Worm (Caenorhabditis elegans): ENCODE data around the gene str-102.

Gene str-102

DNA sequence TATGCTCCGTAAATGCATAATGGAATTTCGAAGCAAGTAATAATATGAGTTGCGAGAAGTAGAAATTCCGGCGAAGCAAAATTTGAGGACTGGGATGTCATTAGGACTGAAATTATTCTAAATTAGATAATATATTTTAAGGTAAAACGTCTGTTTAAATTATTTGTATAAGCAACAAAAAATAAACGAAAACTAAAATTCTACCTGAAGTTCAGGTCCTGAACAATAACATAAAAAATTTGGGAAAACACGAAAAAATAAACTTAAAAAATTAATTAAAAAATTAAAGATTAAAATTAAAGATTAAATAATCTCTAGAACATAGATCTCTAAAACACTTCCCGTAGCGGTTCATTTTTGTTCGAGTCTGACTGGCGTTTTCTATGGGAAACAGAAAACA lies 5.0 kb upstream of the str-102 start, which contains the start of gene srh-251:
srh-251 (minus strand) TSS at position 101 of the 400 bp plus-strand sequence.
- TF ChIP-seq aly-2 (tag; optimal IDR thresholded peaks at IDR 0.05) = no peak
- no peak for TF ChIP-seq ceh-16 (tag; optimal IDR thresholded peaks at IDR 0.05)
- TF ChIP-seq skn-1 (tag; optimal IDR thresholded peaks at IDR 0.05) = no peak
- no peak for TF ChIP-seq tbx-2 (tag; optimal IDR thresholded peaks at IDR 0.05)
- no peak for TF ChIP-seq mml-1 (tag; optimal IDR thresholded peaks at IDR 0.05)
- no peak for TF ChIP-seq sea-2 (GFP tag; optimal IDR thresholded peaks at IDR 0.05)
- no peak for TF ChIP-seq elt-2 (tag; optimal IDR thresholded peaks at IDR 0.05)
- no peak for TF ChIP-seq fkh-2 (tag; optimal IDR thresholded peaks at IDR 0.05)
- no peak for TF ChIP-seq ceh-82 (tag; optimal IDR thresholded peaks at IDR 0.05)
- TF ChIP-seq daf-12 (tag; optimal IDR thresholded peaks at IDR 0.05) = no peak
- TF ChIP-seq zag-1 (tag; optimal IDR thresholded peaks at IDR 0.05) = no peak

DNA sequence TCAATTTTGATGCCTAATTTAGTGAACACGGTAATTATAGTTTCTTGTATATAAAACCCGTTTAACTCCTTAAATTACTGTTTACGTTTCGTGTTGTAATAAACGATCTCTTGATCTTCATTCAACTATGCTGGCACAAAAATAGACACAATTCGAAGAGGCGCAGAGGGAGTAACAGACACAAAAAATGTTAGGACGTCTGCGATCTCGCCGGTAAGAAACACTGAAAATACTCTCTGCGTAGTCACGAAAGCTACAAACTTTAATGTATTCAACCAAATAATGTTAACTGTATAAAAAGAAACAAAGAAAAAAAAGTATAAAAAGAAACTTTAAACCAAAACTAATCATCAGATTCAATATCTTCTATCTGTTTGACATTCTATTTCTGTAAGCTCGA lies 4.0 kb upstream of the str-102 start, which contains the start of gene dhs-23:
dhs-23 (plus strand) TSS at position 363 of the 400 bp plus-strand sequence.
- TF ChIP-seq nhr-77 (tag; optimal IDR thresholded peaks at IDR 0.05) = no peak

DNA sequence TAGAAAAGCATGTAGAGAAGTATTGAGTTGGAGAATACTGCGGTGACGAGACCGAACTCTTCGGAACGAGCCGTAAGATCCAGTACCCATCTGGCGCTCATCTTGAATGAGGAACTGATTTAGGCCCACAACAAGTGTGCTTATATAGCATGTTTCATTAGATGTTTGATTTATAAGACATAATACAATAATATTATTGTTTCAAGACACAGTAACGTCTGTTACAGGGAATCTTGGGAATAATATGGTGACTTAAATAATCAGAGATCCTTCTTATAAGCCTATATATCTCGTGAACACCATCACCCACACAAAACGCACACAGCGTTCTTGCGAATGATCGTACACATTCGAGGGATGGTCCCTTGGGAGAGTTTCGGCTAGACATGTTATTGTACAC lies 1.1 kb upstream of the str-102 start, which contains the start of gene str-88:
str-88 (minus strand) TSS at position 101 of the 400 bp plus-strand sequence.
- no peak for TF ChIP-seq mml-1 (tag; optimal IDR thresholded peaks at IDR 0.05)
- TF ChIP-seq ztf-4 (tag; optimal IDR thresholded peaks at IDR 0.05) = no peak
- TF ChIP-seq eor-1 (tag; optimal IDR thresholded peaks at IDR 0.05) = no peak
- no peak for TF ChIP-seq elt-2 (tag; optimal IDR thresholded peaks at IDR 0.05)
- TF ChIP-seq ceh-28 (tag; optimal IDR thresholded peaks at IDR 0.05) = no peak
- no peak for TF ChIP-seq egl-27 (tag; optimal IDR thresholded peaks at IDR 0.05)
- TF ChIP-seq snpc-4 (tag; optimal IDR thresholded peaks at IDR 0.05) = no peak
- no peak for TF ChIP-seq mdl-1 (tag; optimal IDR thresholded peaks at IDR 0.05)
- no peak for TF ChIP-seq ZK546.5 (tag; optimal IDR thresholded peaks at IDR 0.05)
- TF ChIP-seq egl-5 (tag; optimal IDR thresholded peaks at IDR 0.05) = no peak
- no peak for TF ChIP-seq lin-39 (tag; optimal IDR thresholded peaks at IDR 0.05)
- no peak for TF ChIP-seq unc-62 (GFP tag; optimal IDR thresholded peaks at IDR 0.05)
- no peak for TF ChIP-seq ceh-82 (tag; optimal IDR thresholded peaks at IDR 0.05)
- TF ChIP-seq fkh-10 (GFP tag; optimal IDR thresholded peaks at IDR 0.05) = no peak
- no peak for TF ChIP-seq nhr-237 (tag; optimal IDR thresholded peaks at IDR 0.05)
- TF ChIP-seq elt-3 (tag; optimal IDR thresholded peaks at IDR 0.05) = no peak
- no peak for TF ChIP-seq ceh-16 (tag; optimal IDR thresholded peaks at IDR 0.05)
- no peak for TF ChIP-seq nhr-43 (tag; optimal IDR thresholded peaks at IDR 0.05; ENCODE audit: poor library complexity, severe bottlenecking)
- no peak for TF ChIP-seq sea-2 (GFP tag; optimal IDR thresholded peaks at IDR 0.05)

DNA sequence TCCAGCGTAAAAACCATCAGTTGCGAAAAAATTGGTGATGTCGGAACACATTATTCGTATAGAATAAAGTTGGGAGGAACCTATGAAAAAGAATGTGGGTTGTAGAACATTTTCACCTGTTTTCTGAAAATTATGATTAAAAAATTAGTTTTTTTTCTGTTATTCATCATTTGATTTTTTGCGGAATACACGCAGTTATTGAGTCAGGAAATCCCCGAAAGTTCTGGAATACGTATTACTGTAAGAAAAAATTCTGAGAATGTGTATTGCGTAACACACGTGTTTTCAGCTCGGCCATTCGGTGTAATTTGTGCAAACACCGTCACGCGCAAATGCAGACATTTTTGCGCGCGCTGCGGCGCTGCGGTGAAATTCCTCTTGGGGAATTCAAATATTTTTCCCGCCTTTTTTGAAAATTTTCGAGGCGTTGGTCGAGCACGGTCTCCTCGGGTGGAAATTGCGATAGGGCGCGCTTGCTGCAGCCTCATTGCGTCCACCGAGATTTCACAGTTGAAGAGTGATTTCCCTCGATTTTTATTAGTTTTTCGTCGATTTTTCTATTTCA lies 4.1 kb downstream of the str-102 start, which contains the start of gene srh-170:
srh-170 (minus strand) TSS at position 51 of the 565 bp plus-strand sequence.
- TF ChIP-seq nhr-237 (tag; optimal IDR thresholded peaks at IDR 0.05) = no peak
- no peak for TF ChIP-seq ceh-9 (tag; optimal IDR thresholded peaks at IDR 0.05)
- no peak for TF ChIP-seq ceh-28 (tag; optimal IDR thresholded peaks at IDR 0.05)
- TF ChIP-seq unc-62 (GFP tag; optimal IDR thresholded peaks at IDR 0.05) = no peak
- no peak for TF ChIP-seq jun-1 (tag; optimal IDR thresholded peaks at IDR 0.05)
- TF ChIP-seq sea-2 (GFP tag; optimal IDR thresholded peaks at IDR 0.05) = no peak
- no peak for TF ChIP-seq ZK546.5 (tag; optimal IDR thresholded peaks at IDR 0.05)
- no peak for TF ChIP-seq lsy-12 (tag; optimal IDR thresholded peaks at IDR 0.05)
- TF ChIP-seq pqm-1 (tag; optimal IDR thresholded peaks at IDR 0.05) = no peak
- TF ChIP-seq nhr-43 (tag; optimal IDR thresholded peaks at IDR 0.05; ENCODE audit: poor library complexity, severe bottlenecking) = no peak
- TF ChIP-seq mdl-1 (tag; optimal IDR thresholded peaks at IDR 0.05) = no peak

DNA sequence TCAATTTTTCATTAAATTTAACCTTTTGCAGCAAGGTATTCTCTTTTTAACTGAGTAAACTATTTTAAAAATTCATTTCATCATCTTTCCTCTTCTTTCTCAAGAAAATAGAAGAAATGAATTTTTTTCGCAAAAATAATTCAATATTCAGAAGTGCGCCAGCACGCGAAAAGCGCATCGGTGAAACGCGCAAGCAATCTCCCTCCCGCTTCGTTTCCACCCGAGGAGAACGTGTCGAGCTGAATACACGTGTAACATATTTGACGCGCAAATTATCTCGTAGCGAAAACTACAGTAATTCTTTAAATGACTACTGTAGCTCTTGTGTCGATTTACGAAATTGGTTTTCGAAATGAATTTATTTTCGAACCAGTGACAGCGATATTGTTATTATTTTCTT lies 7.2 kb downstream of the str-102 start:
- TF ChIP-seq ceh-28 (tag; optimal IDR thresholded peaks at IDR 0.05) = no peak

DNA sequence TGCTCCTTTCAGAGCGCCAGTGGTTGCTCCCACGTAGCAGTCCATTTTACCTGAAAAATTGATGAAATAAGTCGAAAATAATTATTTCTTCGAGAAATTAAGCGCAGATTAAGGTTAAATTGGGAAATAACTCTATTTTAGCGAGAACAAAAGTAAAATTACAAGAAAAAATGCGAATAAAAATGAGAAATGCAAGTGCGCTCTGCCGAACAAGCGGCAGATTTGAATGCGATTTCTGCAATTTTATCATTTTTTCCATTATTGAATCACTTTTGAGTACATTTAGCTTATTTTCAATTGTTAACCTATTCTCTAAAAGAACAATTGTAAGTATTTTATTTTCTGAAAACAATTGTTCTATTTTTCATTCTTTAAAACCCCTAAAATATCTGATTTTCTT lies 10.1 kb downstream of the str-102 start, which contains the start of gene T06E6.1:
T06E6.1 (minus strand) TSS at position 56 of the 400 bp plus-strand sequence.
- no peak for TF ChIP-seq ceh-9 (tag; optimal IDR thresholded peaks at IDR 0.05)
- TF ChIP-seq aly-2 (tag; optimal IDR thresholded peaks at IDR 0.05) = no peak
- TF ChIP-seq nhr-76 (tag; optimal IDR thresholded peaks at IDR 0.05) = no peak
- no peak for TF ChIP-seq ceh-82 (tag; optimal IDR thresholded peaks at IDR 0.05)
- TF ChIP-seq pha-4 (tag; optimal IDR thresholded peaks at IDR 0.05) = peak; percentile 6
- TF ChIP-seq fkh-10 (GFP tag; optimal IDR thresholded peaks at IDR 0.05) = no peak
- no peak for TF ChIP-seq nhr-12 (tag; optimal IDR thresholded peaks at IDR 0.05)
- peak; percentile 41 for TF ChIP-seq lin-15B (tag; optimal IDR thresholded peaks at IDR 0.05)
- peak; percentile 4 for TF ChIP-seq elt-2 (tag; optimal IDR thresholded peaks at IDR 0.05)

All from whole organism, L3 larva.